Fruit fly (Drosophila melanogaster): ENCODE results near the gene Adss.

dm6 chr3R:20826929-20827328, 3.5 kb downstream of the Adss start:
- no peak for TF ChIP-seq jim (GFP tag; optimal IDR thresholded peaks at IDR 0.05)
- TF ChIP-seq br (GFP tag; optimal IDR thresholded peaks at IDR 0.05): no peak
- TF ChIP-seq OdsH (GFP tag; optimal IDR thresholded peaks at IDR 0.05): no peak
- TF ChIP-seq lola (GFP tag; optimal IDR thresholded peaks at IDR 0.05): no peak
- TF ChIP-seq pan (optimal IDR thresholded peaks at IDR 0.05): no peak
- no peak for TF ChIP-seq fru (GFP tag; optimal IDR thresholded peaks at IDR 0.05)
- TF ChIP-seq Hr78 (GFP tag; optimal IDR thresholded peaks at IDR 0.05): no peak
- no peak for TF ChIP-seq Dfd (GFP tag; optimal IDR thresholded peaks at IDR 0.05)
- TF ChIP-seq tai (GFP tag; optimal IDR thresholded peaks at IDR 0.05): no peak
- no peak for TF ChIP-seq psq (GFP tag; optimal IDR thresholded peaks at IDR 0.05)
- TF ChIP-seq Myc (optimal IDR thresholded peaks at IDR 0.05): no peak
- no peak for TF ChIP-seq Hnf4 (GFP tag; optimal IDR thresholded peaks at IDR 0.05)
- no peak for TF ChIP-seq sage (GFP tag; optimal IDR thresholded peaks at IDR 0.05)
- no peak for TF ChIP-seq N (GFP tag; optimal IDR thresholded peaks at IDR 0.05)

Data from whole organism, wandering third instar larva.